Worm (Caenorhabditis elegans): ENCODE results near the gene elks-1.
"Not testable (repeated sequence)": the region's sequence is repeated elsewhere in the genome, so short reads cannot be mapped to it uniquely, and the experiment has no call there.

Gene elks-1

ce11 chrIV:3338176-3338575 lies 11.7 kb downstream of the elks-1 start:
- no peak for TF ChIP-seq F13H6.1 (tag; optimal IDR thresholded peaks at IDR 0.05)
- no peak for TF ChIP-seq ceh-6 (GFP tag; optimal IDR thresholded peaks at IDR 0.05)
- no peak for TF ChIP-seq pha-4 (tag; optimal IDR thresholded peaks at IDR 0.05)
- no peak for TF ChIP-seq unc-86 (tag; optimal IDR thresholded peaks at IDR 0.05)
- TF ChIP-seq elt-4 (tag; optimal IDR thresholded peaks at IDR 0.05): no peak
- TF ChIP-seq ceh-22 (tag; optimal IDR thresholded peaks at IDR 0.05): no peak
- no peak for TF ChIP-seq lim-6 (tag; optimal IDR thresholded peaks at IDR 0.05)
- no peak for TF ChIP-seq mec-3 (tag; optimal IDR thresholded peaks at IDR 0.05; ENCODE audit: borderline replicate concordance)
- no peak for TF ChIP-seq pha-2 (tag; optimal IDR thresholded peaks at IDR 0.05)
- no peak for TF ChIP-seq fkh-6 (tag; optimal IDR thresholded peaks at IDR 0.05)
- TF ChIP-seq unc-42 (tag; optimal IDR thresholded peaks at IDR 0.05): no peak

DNA sequence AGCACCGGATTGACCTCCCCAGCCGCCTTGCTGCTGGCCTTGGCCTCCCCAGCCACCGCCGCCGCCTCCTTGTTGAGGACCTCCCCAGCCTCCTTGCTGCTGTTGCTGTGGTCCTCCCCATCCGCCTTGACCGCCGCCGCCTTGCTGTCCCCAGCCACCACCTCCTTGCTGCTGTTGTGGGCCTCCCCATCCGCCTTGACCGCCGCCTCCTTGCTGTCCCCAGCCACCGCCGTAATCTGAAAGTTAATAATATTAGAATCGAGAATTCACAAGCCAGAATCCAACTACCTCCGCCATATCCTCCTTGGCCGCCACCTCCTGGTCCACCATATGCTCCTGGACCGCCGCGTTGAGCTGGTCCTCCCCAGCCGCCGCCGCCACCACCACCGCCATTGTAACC lies 12.6 kb downstream of the elks-1 start:
- TF ChIP-seq che-1 (tag; optimal IDR thresholded peaks at IDR 0.05): no peak
- no peak for TF ChIP-seq Y22D7AL.16 (tag; optimal IDR thresholded peaks at IDR 0.05)
- no peak for TF ChIP-seq ceh-18 (tag; optimal IDR thresholded peaks at IDR 0.05)
- no peak for TF ChIP-seq nfya-1 (tag; optimal IDR thresholded peaks at IDR 0.05)
- TF ChIP-seq tbx-2 (tag; optimal IDR thresholded peaks at IDR 0.05): no peak
- no peak for TF ChIP-seq odd-2 (tag; optimal IDR thresholded peaks at IDR 0.05)
- TF ChIP-seq pax-1 (tag; optimal IDR thresholded peaks at IDR 0.05): no peak
- TF ChIP-seq gmeb-2 (tag; optimal IDR thresholded peaks at IDR 0.05): no peak
- TF ChIP-seq nhr-232 (tag; optimal IDR thresholded peaks at IDR 0.05): no peak
- TF ChIP-seq unc-42 (tag; optimal IDR thresholded peaks at IDR 0.05): no peak
- TF ChIP-seq pag-3 (tag; optimal IDR thresholded peaks at IDR 0.05; ENCODE audit: borderline replicate concordance): no peak
- TF ChIP-seq ceh-6 (GFP tag; optimal IDR thresholded peaks at IDR 0.05): no peak
- TF ChIP-seq ceh-48 (tag; optimal IDR thresholded peaks at IDR 0.05): no peak
- no peak for TF ChIP-seq rnt-1 (tag; optimal IDR thresholded peaks at IDR 0.05)
- no peak for TF ChIP-seq pqm-1 (tag; optimal IDR thresholded peaks at IDR 0.05)
- TF ChIP-seq fkh-10 (GFP tag; optimal IDR thresholded peaks at IDR 0.05): no peak

DNA sequence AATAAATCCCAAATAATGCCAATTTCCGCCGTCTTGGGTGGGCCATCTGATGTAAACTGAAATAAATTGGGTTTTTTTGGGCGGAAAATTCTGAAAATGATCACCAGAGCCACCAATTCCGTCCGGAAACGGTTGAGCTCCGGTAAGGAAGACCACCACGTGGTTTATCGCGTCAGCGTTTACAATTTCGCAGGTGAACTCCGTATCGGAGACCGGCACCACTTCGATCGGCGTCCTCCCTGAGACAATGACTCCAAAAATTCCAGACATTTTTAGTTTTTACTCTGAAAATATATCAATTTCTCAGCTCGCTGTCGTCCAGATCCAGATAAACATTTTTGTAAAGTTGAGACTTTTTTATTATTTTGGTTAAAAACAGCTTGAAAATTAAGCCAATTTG lies 13.2 kb downstream of the elks-1 start, which contains the start of gene F42A6.6:
Gene F42A6.6 (minus strand): TSS at position 289 of the 400 bp plus-strand sequence.
- TF ChIP-seq ama-1 (optimal IDR thresholded peaks at IDR 0.05) (peak; percentile 88), pha-2 (tag; optimal IDR thresholded peaks at IDR 0.05) (no peak)

DNA sequence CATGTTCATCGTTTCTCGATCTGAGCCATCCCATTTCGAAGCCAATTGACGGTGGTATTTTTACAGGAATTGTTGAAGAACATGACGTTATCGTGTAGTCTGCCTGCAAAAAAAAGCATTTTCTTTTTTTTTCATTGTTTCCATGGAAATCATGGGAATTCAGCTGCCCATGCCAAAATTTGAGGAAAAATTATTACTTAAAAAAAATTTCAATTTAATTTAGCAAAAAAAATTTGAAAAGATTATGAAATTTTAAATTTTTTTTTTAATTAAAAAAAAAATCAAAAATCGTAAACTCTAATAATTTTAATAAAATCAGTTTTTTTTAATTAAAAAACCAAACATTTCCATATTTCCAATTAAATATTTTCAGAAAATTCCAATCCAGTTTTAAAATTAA lies 18.1 kb downstream of the elks-1 start, which contains the start of gene F42A6.5:
Gene F42A6.5 (minus strand): TSS at position 101 of the 400 bp plus-strand sequence.
- not testable (repeated sequence) for TF ChIP-seq C08G9.2 (tag; optimal IDR thresholded peaks at IDR 0.05); sox-4 (tag; optimal IDR thresholded peaks at IDR 0.05); unc-3 (GFP tag; conservative IDR thresholded peaks at IDR 0.05); unc-3 (tag; optimal IDR thresholded peaks at IDR 0.05)

- TF ChIP-seq ceh-31 (tag; optimal IDR thresholded peaks at IDR 0.05): peak; percentile 72
- TF ChIP-seq ceh-34 (tag; optimal IDR thresholded peaks at IDR 0.05): peak; percentile 0
- peak; percentile 64 for TF ChIP-seq rnt-1 (tag; optimal IDR thresholded peaks at IDR 0.05)
- TF ChIP-seq nfya-1 (tag; optimal IDR thresholded peaks at IDR 0.05): peak; percentile 10
- peak; percentile 31 for TF ChIP-seq ceh-48 (tag; optimal IDR thresholded peaks at IDR 0.05)
- TF ChIP-seq unc-55 (GFP tag; optimal IDR thresholded peaks at IDR 0.05): peak; percentile 73
- TF ChIP-seq tbx-7 (tag; optimal IDR thresholded peaks at IDR 0.05): no peak
- TF ChIP-seq ceh-18 (tag; optimal IDR thresholded peaks at IDR 0.05): peak; percentile 65
- peak; percentile 14 for TF ChIP-seq ref-2 (tag; optimal IDR thresholded peaks at IDR 0.05)
- no peak for TF ChIP-seq pax-1 (tag; optimal IDR thresholded peaks at IDR 0.05)
- peak; percentile 15 for TF ChIP-seq tbx-2 (tag; optimal IDR thresholded peaks at IDR 0.05)
- TF ChIP-seq ets-4 (tag; optimal IDR thresholded peaks at IDR 0.05): peak; percentile 30
- no peak for TF ChIP-seq pag-3 (tag; optimal IDR thresholded peaks at IDR 0.05; ENCODE audit: borderline replicate concordance)
Measured at ce11 chrIV:3311243-3311642, 38.6 kb downstream of the elks-1 start, which contains the start of gene zip-11. Gene zip-11, plus strand, starts transcription at chrIV:3311276.

All from whole organism, late embryonic.